Fruit fly (Drosophila melanogaster): Measurements from ENCODE around the gene CG13305.
A peak's percentile ranks its signal among the peaks of the same experiment; 100 is the strongest.

Gene CG13305

DNA sequence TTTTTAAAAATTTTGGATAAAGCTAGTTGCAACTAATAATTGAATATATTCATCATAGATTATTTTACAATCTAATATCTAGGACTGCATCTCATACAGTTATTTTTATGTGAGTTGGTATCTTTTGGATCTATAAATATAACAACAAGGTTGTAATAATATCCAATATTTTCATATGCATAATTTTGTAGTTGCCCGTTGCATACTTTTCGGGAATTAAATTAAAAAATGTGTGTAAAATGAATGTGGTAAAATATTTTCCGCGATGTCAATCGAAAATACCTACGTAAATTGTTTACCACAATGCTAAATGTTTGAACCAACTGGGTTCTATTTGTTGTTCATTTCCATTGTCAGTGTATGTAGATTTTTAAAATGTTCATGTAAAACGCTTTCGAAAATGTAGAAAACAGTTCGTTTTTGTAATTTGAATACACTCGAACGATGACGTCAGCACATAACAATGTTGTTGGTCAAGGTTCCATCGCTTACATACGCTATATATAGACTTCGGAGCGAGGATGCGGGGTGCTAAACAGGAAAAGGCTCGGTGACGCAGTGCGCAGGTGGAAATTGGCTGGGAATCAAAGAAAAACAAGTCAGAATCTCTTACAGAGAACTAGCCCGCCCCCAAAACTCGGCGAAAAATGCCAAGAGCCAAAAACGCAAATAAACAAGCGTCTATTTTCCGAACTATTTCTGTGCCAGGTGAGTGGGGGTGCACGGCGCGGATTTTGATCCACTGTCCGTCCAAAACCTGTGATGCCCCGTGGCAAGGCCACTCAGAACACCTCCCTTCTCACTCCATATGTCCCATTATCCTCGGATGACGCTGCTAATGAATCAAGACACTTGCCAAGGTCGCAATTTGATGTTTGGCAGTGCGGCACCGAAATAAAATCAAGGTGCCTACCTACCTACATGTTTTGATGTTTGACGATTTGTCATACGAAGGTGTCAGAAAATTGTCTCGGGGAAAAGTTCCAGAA is 18.5 kb downstream of the CG13305 start (continued):
- peak; percentile 4 for TF ChIP-seq pzg (GFP tag; optimal IDR thresholded peaks at IDR 0.05)
- peak; percentile 26 for TF ChIP-seq Med (GFP tag)
- peak in 1 of 3 experiments; percentile 5 for TF ChIP-seq Stat92E (GFP tag; optimal IDR thresholded peaks at IDR 0.05)
- no peak for TF ChIP-seq CG6689 (GFP tag; IDR thresholded peaks at IDR 0.05)
- TF ChIP-seq CG10565 (GFP tag; optimal IDR thresholded peaks at IDR 0.05) = no peak
- TF ChIP-seq Nf-YA (GFP tag; IDR thresholded peaks at IDR 0.05) = no peak
- no peak for TF ChIP-seq gem (tag; optimal IDR thresholded peaks at IDR 0.05)
- TF ChIP-seq CrebB (tag; optimal IDR thresholded peaks at IDR 0.05) = no peak
- TF ChIP-seq Aef1 (GFP tag; IDR thresholded peaks at IDR 0.05) = no peak
- no peak for TF ChIP-seq Opbp (GFP tag; IDR thresholded peaks at IDR 0.05; ENCODE audit: partially characterized antibody)
- TF ChIP-seq Dp (GFP tag; optimal IDR thresholded peaks at IDR 0.05) = peak; percentile 21
- no peak for TF ChIP-seq Max (GFP tag; optimal IDR thresholded peaks at IDR 0.05)
- TF ChIP-seq CG3281 (GFP tag; optimal IDR thresholded peaks at IDR 0.05) = no peak
- TF ChIP-seq disco-r (GFP tag; optimal IDR thresholded peaks at IDR 0.05) = no peak
- peak; percentile 92 for TF ChIP-seq sd (tag; optimal IDR thresholded peaks at IDR 0.05)
- peak; percentile 37 for TF ChIP-seq Lhr (GFP tag; optimal IDR thresholded peaks at IDR 0.05)
- TF ChIP-seq psq (GFP tag; optimal IDR thresholded peaks at IDR 0.05) = no peak
- no peak for TF ChIP-seq CG11398 (GFP tag; optimal IDR thresholded peaks at IDR 0.05)
- no peak for TF ChIP-seq otp (GFP tag; IDR thresholded peaks at IDR 0.05)
- 0 out of 3 replicates have a peak, but pooled peaks have one; percentile 67 for TF ChIP-seq CG6175 (GFP tag; IDR thresholded peaks at IDR 0.05)
- peak; percentile 14; the same call in 1 of the 3 replicates for TF ChIP-seq CG2199 (GFP tag; IDR thresholded peaks at IDR 0.05)
- no peak for TF ChIP-seq CG9215 (GFP tag; IDR thresholded peaks at IDR 0.05)
- no peak for TF ChIP-seq unc-4 (GFP tag; IDR thresholded peaks at IDR 0.05; ENCODE audit: partially characterized antibody)
- TF ChIP-seq bcd (GFP tag; optimal IDR thresholded peaks at IDR 0.05) = no peak
- TF ChIP-seq tna (GFP tag; IDR thresholded peaks at IDR 0.05; ENCODE audit: partially characterized antibody) = no peak
- no peak for TF ChIP-seq Lpt (GFP tag; optimal IDR thresholded peaks at IDR 0.05)
- no peak for TF ChIP-seq pnt (GFP tag; optimal IDR thresholded peaks at IDR 0.05)
- no peak for TF ChIP-seq CG4404 (GFP tag; IDR thresholded peaks at IDR 0.05)
- no peak for TF ChIP-seq sima (GFP tag; optimal IDR thresholded peaks at IDR 0.05)
- no peak for TF ChIP-seq Hmx (GFP tag; optimal IDR thresholded peaks at IDR 0.05)
- TF ChIP-seq CG6254 (GFP tag; optimal IDR thresholded peaks at IDR 0.05) = no peak
- TF ChIP-seq CG7928 (GFP tag; optimal IDR thresholded peaks at IDR 0.05) = no peak
- no peak for TF ChIP-seq CG15514 (GFP tag; optimal IDR thresholded peaks at IDR 0.05)
- TF ChIP-seq Rx (GFP tag; IDR thresholded peaks at IDR 0.05) = no peak
- TF ChIP-seq crol (GFP tag; IDR thresholded peaks at IDR 0.05) = peak; percentile 47; the same call in 1 of the 2 replicates

DNA sequence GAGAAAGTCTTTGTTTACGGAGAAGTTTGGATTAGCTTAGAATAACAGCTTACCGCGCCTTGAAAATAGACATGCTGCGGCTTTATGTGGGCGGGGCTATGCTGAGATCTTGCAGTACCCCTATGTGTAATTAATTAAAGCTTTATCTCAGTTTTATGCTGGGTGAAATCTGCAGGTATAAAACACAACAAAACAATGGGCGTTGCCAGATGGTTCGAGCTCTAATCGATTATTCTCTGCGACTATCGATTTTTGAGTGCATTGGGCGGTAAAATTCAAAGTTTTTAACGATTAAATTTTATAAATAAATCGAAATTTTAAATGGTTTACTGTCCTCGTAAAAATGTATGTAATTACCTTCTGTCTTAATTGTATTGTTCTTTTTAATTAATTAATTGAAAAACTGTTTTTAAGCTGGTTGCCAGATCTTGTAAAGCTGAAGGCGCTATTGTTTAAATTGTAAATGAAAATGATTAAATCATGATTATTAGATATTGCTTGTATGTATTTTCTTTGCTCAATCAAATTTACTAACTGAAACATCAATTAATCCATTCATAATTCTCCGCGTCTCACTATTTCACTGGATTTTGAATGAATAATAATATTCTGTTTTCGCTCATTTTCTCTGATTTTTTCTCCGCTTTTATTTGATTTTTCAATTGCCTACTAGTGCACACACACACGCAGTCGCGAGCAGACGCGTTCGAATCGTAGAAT is 22.8 kb downstream of the CG13305 start, which contains the start of the genes GAPsec and Zasp66:
Gene GAPsec (minus strand): TSS at position 200 of the 720 bp plus-strand sequence.
Gene Zasp66 (plus strand): TSS at position 670 of the 720 bp plus-strand sequence.
- TF ChIP-seq CG9932 (GFP tag; IDR thresholded peaks at IDR 0.05) = no peak
- TF ChIP-seq CG3838 (GFP tag; optimal IDR thresholded peaks at IDR 0.05) = peak; percentile 83
- peak; percentile 41; the same call in 2 of the 3 replicates for TF ChIP-seq CG6791 (GFP tag; IDR thresholded peaks at IDR 0.05; ENCODE audit: partially characterized antibody)
- TF ChIP-seq chinmo (GFP tag; IDR thresholded peaks at IDR 0.05; ENCODE audit: partially characterized antibody) = no peak
- peak; percentile 33; the same call in 2 of the 3 replicates for TF ChIP-seq CG16813 (GFP tag; IDR thresholded peaks at IDR 0.05; ENCODE audit: partially characterized antibody)
- peak; percentile 80 for TF ChIP-seq Dref (GFP tag; IDR thresholded peaks at IDR 0.05)
- TF ChIP-seq Bgb (GFP tag; IDR thresholded peaks at IDR 0.05; ENCODE audit: partially characterized antibody) = 0 out of 2 replicates have a peak, but pooled peaks have one; percentile 47
- peak; percentile 39; the same call in 1 of the 2 replicates for TF ChIP-seq bbx (GFP tag; IDR thresholded peaks at IDR 0.05; ENCODE audit: partially characterized antibody)
- no peak for TF ChIP-seq CG17385 (GFP tag; optimal IDR thresholded peaks at IDR 0.05)
- peak; percentile 54 for TF ChIP-seq CG4617 (GFP tag; optimal IDR thresholded peaks at IDR 0.05; ENCODE audit: borderline replicate concordance)
- peak; percentile 43; the same call in 1 of the 3 replicates for TF ChIP-seq HLH4C (GFP tag; IDR thresholded peaks at IDR 0.05; ENCODE audit: partially characterized antibody)
- no peak for TF ChIP-seq CG12219 (GFP tag; optimal IDR thresholded peaks at IDR 0.05)
